Fruit fly (Drosophila melanogaster) Kc167 (cell line): ENCODE data around the gene Vps37B.

ENCODE experiments used
- h ChIP-seq: fragments of >200 bp; optimal IDR thresholded peaks from 3 replicates; lab custom pipeline; 2018; ENCODE audit warnings: missing external identifiers
- psq ChIP-seq: fragments of >200 bp; optimal IDR thresholded peaks from 2 replicates; lab custom pipeline; 2017; ENCODE audit warnings: missing external identifiers

DNA sequence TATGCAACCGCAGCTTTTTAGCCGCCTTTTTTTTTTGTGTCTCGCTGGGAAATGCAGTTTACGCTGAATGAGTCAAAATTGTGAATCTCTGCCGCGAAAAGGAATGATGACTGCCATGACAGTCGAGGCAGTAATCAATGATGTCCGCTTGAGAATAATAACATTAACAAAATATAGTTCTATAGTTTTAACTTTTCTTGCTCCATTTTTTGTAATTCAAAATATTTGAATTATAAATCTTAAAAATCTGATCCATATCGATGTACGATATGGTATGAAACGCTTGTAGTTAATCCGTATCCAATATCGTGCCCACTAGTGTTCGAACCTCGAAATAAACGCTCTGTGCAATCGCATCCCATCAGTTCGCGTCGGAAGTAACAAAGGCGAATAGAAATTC is 38.2 kb upstream of the Vps37B start:
- TF ChIP-seq h (lab: Kevin White, UChicago), result no peak
- TF ChIP-seq psq (lab: Kevin White, UChicago), result no peak
